Worm (Caenorhabditis elegans): ENCODE measurements around the gene Y49E10.10.

Gene Y49E10.10

DNA sequence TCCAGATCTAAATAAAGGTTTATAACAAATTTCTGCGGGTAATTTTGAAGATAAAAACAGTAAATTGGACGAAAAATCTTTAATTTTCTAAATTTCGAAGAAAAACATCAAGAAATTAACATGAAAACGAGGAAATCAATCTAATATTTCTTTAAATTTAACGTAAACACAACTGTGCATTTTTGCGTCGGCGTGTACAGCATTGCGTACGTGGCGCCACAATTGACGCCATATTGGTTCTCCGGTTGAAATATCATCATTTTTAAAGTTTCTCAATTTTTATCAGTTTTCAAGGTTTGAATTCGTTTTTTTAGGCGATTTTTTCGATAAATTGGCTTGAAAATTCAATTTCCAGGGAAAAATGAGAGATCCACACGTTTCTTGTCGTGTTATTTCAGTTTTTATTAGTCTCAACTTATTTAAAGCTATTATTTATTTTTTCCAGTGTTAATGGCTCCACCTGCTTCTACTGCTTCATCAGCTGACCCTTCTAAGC, 25.2 kb upstream of the Y49E10.10 start, which contains the start of gene rpt-6 (continued):
- TF ChIP-seq sptf-2 (GFP tag; optimal IDR thresholded peaks at IDR 0.05): no peak
- no peak for TF ChIP-seq nfya-2 (GFP tag; IDR thresholded peaks at IDR 0.05)
- TF ChIP-seq mcd-1 (GFP tag; IDR thresholded peaks at IDR 0.05): peak; percentile 63
- no peak for TF ChIP-seq Y95B8A.8 (GFP tag; IDR thresholded peaks at IDR 0.05)
- peak; percentile 76 for TF ChIP-seq madf-6 (GFP tag; IDR thresholded peaks at IDR 0.05)
- 0 out of 2 replicates have a peak, but pooled peaks have one; percentile 39 for TF ChIP-seq pbrm-1 (GFP tag; IDR thresholded peaks at IDR 0.05)
- no peak for TF ChIP-seq Y53G8AR.9 (GFP tag; conservative IDR thresholded peaks at IDR 0.05)
- no peak for TF ChIP-seq hrde-1 (tag; optimal IDR thresholded peaks at IDR 0.05; ENCODE audit: borderline replicate concordance)
- TF ChIP-seq ztf-22 (GFP tag; optimal IDR thresholded peaks at IDR 0.05): no peak
- peak in 1 of 3 experiments; percentile 45 for TF ChIP-seq lin-35 (GFP tag; optimal IDR thresholded peaks at IDR 0.05)
- no peak for TF ChIP-seq C06A6.2 (GFP tag; conservative IDR thresholded peaks at IDR 0.05)
- peak; percentile 44 for TF ChIP-seq F23B12.7 (tag; optimal IDR thresholded peaks at IDR 0.05; ENCODE audit: insufficient read depth)
- no peak for TF ChIP-seq cebp-1 (GFP tag; IDR thresholded peaks at IDR 0.05)
- TF ChIP-seq cebp-1 (tag; optimal IDR thresholded peaks at IDR 0.05): peak; percentile 30
- TF ChIP-seq F33H1.4 (GFP tag; IDR thresholded peaks at IDR 0.05): 0 out of 2 replicates have a peak, but pooled peaks have one; percentile 28
- TF ChIP-seq T07F8.4 (tag; optimal IDR thresholded peaks at IDR 0.05): no peak
- peak; percentile 68 for TF ChIP-seq lin-54 (GFP tag; optimal IDR thresholded peaks at IDR 0.05)

DNA sequence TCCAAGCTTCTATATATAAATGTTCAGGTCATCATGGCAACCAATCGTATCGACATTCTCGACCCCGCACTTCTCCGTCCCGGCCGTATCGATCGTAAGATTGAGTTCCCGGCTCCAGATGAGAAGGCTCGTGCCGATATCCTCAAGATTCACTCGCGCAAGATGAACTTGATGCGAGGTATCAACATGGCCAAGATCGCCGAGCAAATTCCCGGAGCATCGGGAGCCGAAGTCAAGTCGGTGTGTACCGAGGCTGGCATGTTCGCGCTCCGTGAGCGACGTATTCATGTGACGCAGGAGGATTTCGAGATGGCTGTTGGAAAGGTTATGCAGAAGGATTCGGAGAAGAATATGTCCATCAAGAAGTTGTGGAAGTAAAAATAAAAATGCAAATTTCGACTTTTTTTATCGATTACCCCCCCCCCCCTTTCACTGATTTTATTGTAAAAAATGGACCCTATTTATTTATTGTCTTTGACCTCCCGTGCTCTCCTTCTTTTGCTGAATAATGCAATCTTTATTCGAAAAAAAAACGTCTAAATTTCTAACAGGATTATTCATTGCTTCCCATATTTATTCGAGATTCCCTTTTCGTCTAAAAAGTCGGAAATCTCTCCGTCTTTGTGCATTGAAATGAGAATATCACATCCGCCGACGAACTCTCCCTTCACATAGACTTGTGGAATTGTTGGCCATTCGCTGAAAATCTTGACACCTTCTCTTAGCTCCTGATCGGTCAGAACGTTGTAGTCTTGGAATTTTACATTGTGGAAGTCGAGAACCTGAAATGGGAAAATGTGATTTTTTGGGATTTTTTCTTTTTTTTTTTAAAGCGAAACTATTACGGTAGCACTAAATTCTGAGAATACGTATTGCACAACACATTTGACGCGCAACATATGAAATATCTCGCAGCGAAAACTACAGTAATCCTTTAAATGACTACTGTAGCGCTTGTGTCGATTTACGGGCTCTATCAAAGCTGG, 22.9 kb upstream of the Y49E10.10 start:
- TF ChIP-seq ztf-3 (GFP tag; optimal IDR thresholded peaks at IDR 0.05): no peak
- peak; percentile 60 for TF ChIP-seq F49E8.2 (tag; optimal IDR thresholded peaks at IDR 0.05; ENCODE audit: insufficient read depth)
- TF ChIP-seq lin-26 (GFP tag; IDR thresholded peaks at IDR 0.05): 0 out of 2 replicates have a peak, but pooled peaks have one; percentile 16
- peak; percentile 7; the same call in 1 of the 2 replicates for TF ChIP-seq mcd-1 (GFP tag; IDR thresholded peaks at IDR 0.05)
- no peak for TF ChIP-seq efl-1 (GFP tag; optimal IDR thresholded peaks at IDR 0.05)
- TF ChIP-seq lir-1 (GFP tag; conservative IDR thresholded peaks at IDR 0.05): no peak
- TF ChIP-seq snpc-1.1 (tag; optimal IDR thresholded peaks at IDR 0.05; ENCODE audit: insufficient read depth): no peak
- TF ChIP-seq ceh-27 (GFP tag; optimal IDR thresholded peaks at IDR 0.05): no peak
- TF ChIP-seq sea-2 (GFP tag; IDR thresholded peaks at IDR 0.05): no peak
- TF ChIP-seq lsy-27 (tag; optimal IDR thresholded peaks at IDR 0.05; ENCODE audit: borderline replicate concordance, insufficient read depth): no peak
- TF ChIP-seq Y67H2A.10 (GFP tag; conservative IDR thresholded peaks at IDR 0.05): no peak
- no peak for TF ChIP-seq cebp-2 (GFP tag; IDR thresholded peaks at IDR 0.05)
- TF ChIP-seq somi-1 (GFP tag; optimal IDR thresholded peaks at IDR 0.05): no peak
- TF ChIP-seq tbx-9 (tag; optimal IDR thresholded peaks at IDR 0.05; ENCODE audit: borderline replicate concordance): no peak
- TF ChIP-seq snpc-3.4 (tag; optimal IDR thresholded peaks at IDR 0.05): no peak
- peak; percentile 48 for TF ChIP-seq him-1 (tag; optimal IDR thresholded peaks at IDR 0.05)
- peak; percentile 31 for TF ChIP-seq F52B5.7 (tag; optimal IDR thresholded peaks at IDR 0.05)
- peak; percentile 43; the same call in 1 of the 2 replicates for TF ChIP-seq Y53G8AR.9 (GFP tag; conservative IDR thresholded peaks at IDR 0.05)
- no peak for TF ChIP-seq T07F8.4 (tag; optimal IDR thresholded peaks at IDR 0.05)
- TF ChIP-seq F57C9.4 (tag; optimal IDR thresholded peaks at IDR 0.05): no peak
- 0 out of 2 replicates have a peak, but pooled peaks have one; percentile 13 for TF ChIP-seq ztf-25 (GFP tag; IDR thresholded peaks at IDR 0.05)
- TF ChIP-seq dox-1 (GFP tag; IDR thresholded peaks at IDR 0.05): no peak
- no peak for TF ChIP-seq madf-10 (tag; optimal IDR thresholded peaks at IDR 0.05)
- TF ChIP-seq zfh-2 (GFP tag; conservative IDR thresholded peaks at IDR 0.05): peak; percentile 63
- peak; percentile 15; the same call in 1 of the 2 replicates for TF ChIP-seq pbrm-1 (GFP tag; IDR thresholded peaks at IDR 0.05)
- TF ChIP-seq T26A5.8 (tag; optimal IDR thresholded peaks at IDR 0.05): no peak
- no peak for TF ChIP-seq hmg-1.2 (GFP tag; IDR thresholded peaks at IDR 0.05)
- no peak for TF ChIP-seq ceh-58 (GFP tag; IDR thresholded peaks at IDR 0.05)
- TF ChIP-seq die-1 (tag; optimal IDR thresholded peaks at IDR 0.05): peak; percentile 3
- TF ChIP-seq F37B4.10 (GFP tag; IDR thresholded peaks at IDR 0.05): 0 out of 2 replicates have a peak, but pooled peaks have one; percentile 23

Data from whole organism, young adult.